Worm (Caenorhabditis elegans): ENCODE results near the gene paqr-2.
A peak's percentile ranks its signal among the peaks of the same experiment; 100 is the strongest.

paqr-2 gene

DNA sequence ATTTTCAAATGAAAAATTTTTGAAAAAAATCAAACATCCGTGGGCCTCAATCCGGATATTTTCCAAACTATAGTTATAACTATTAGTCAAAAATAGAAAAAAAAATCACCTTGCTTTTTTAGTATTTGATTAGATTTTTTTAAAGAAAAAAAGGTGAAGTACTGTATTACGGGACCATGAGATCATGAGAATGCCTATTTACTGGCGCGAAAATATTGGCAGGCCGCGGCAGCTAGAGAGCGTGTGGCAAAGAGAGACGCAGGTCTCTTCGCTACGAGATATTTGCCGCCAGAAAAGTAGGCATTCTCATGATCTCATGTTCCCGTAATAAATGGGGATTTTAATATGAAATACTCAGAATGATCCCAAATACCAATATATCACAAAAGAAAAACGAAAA, 25.3 kb upstream of the paqr-2 start:
- TF ChIP-seq ceh-91 (GFP tag; IDR thresholded peaks at IDR 0.05) (no peak), K11D2.4 (GFP tag; IDR thresholded peaks at IDR 0.05) (no peak), egl-44 (GFP tag; IDR thresholded peaks at IDR 0.05) (no peak), xnd-1 (tag; optimal IDR thresholded peaks at IDR 0.05) (no peak), chd-7 (tag; optimal IDR thresholded peaks at IDR 0.05) (no peak), hmg-1.2 (GFP tag; IDR thresholded peaks at IDR 0.05) (peak; percentile 53; the same call in 1 of the 2 replicates)

DNA sequence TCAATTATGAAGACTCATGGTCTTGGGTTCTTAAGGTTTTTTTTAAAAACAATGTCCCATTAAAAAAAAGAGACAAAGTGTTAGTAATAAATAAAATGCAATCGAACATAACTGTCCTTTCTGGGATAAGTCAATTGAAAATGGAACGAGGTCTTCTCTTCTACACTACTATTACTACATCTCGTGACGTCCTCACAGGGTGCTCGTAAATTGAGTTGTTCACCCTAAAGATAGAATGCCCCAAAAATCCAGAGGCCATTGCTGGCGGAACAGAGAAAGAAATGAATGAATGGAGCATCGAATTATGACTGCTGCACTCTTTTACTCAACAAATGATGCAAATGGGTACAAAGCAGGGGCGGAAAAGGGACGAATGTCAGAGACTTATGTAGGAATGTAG, 22.7 kb upstream of the paqr-2 start:
- TF ChIP-seq lin-26 (GFP tag; IDR thresholded peaks at IDR 0.05), result no peak
- no peak for TF ChIP-seq ztf-28 (GFP tag; IDR thresholded peaks at IDR 0.05)
- no peak for TF ChIP-seq F22D6.2 (tag; optimal IDR thresholded peaks at IDR 0.05)

DNA sequence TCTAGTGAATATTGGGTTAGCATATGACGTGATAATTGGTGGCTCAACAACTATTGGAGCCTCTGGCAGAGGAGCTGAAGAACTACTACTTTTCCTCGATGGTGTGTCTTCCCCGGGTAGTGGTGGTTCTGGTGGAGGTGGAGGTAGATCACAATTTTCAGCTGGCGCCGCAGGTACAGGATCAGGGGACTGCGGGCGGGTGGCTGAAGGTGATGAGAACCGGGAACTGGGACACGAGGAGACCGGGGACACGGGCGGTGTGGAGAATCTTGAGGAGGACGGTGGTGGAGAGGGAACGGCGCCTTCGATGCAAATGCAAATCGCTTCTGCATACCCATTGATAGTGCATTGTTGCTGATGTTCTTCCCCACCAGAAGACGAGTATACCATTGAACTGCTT, 16.0 kb upstream of the paqr-2 start:
- no peak for TF ChIP-seq aptf-3 (GFP tag; IDR thresholded peaks at IDR 0.05)
- TF ChIP-seq snpc-4 (GFP tag; optimal IDR thresholded peaks at IDR 0.05), result no peak
- TF ChIP-seq snpc-4 (tag; optimal IDR thresholded peaks at IDR 0.05), result no peak
- TF ChIP-seq sea-2 (GFP tag; IDR thresholded peaks at IDR 0.05), result 0 out of 2 replicates have a peak, but pooled peaks have one; percentile 46
- TF ChIP-seq hmg-20 (GFP tag; IDR thresholded peaks at IDR 0.05), result no peak
- TF ChIP-seq zfh-2 (GFP tag; conservative IDR thresholded peaks at IDR 0.05), result peak; percentile 78
- TF ChIP-seq nhr-27 (tag; optimal IDR thresholded peaks at IDR 0.05), result no peak
- TF ChIP-seq cebp-2 (GFP tag; IDR thresholded peaks at IDR 0.05), result no peak
- no peak for TF ChIP-seq F52B5.7 (tag; optimal IDR thresholded peaks at IDR 0.05)
- TF ChIP-seq egrh-3 (GFP tag; IDR thresholded peaks at IDR 0.05), result peak; percentile 64

DNA sequence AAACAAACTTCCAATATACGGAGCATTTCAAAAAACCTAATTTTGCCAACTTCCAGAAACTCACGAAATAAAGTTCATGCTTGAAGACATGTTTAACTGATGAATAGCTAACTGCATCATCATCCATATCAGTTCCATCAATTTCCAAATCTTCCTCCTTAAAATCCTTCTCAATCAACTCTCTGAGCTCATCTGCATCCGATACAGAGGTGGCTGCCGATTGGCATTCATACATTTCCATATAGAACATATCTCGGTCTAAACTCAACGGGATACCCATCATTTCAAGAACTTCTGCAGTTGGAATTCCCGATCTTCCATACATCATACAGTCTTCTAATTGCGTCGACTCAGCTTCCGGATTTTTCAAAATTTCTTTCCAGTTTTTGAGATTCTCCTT, 9.6 kb upstream of the paqr-2 start:
- no peak for TF ChIP-seq Y53G8AR.9 (GFP tag; conservative IDR thresholded peaks at IDR 0.05)
- TF ChIP-seq ama-1 (optimal IDR thresholded peaks at IDR 0.05), result no peak
- no peak for TF ChIP-seq ama-1 (GFP tag; optimal IDR thresholded peaks at IDR 0.05)
- no peak for TF ChIP-seq hlh-26 (GFP tag; conservative IDR thresholded peaks at IDR 0.05)
- no peak for TF ChIP-seq madf-8 (GFP tag; conservative IDR thresholded peaks at IDR 0.05)
- TF ChIP-seq F39B2.1 (GFP tag; IDR thresholded peaks at IDR 0.05), result no peak

DNA sequence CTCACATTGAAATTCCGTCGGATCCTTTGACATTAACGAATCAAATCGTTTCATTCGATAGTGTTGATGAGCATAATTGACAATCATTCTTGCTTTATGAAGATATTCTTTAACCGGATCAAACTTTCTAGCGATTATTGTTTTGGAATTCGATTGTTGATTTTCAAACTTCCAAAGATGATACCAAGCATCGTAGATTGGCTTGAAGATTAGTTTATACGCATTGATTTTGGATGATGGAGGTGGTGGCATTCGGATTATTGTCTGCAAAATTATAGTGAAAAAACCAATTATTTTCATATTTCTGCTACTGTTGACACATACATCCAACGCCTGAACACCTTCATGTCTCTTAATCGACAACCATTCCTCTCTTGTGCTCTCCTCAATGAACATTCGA, 8.4 kb upstream of the paqr-2 start:
- TF ChIP-seq him-1 (tag; optimal IDR thresholded peaks at IDR 0.05) (no peak), T07F8.4 (tag; optimal IDR thresholded peaks at IDR 0.05) (no peak), Y53G8AR.9 (GFP tag; conservative IDR thresholded peaks at IDR 0.05) (no peak), nhr-80 (tag; optimal IDR thresholded peaks at IDR 0.05) (no peak), aptf-2 (GFP tag; conservative IDR thresholded peaks at IDR 0.05) (no peak), hrde-1 (tag; optimal IDR thresholded peaks at IDR 0.05; ENCODE audit: borderline replicate concordance) (no peak), ztf-6 (GFP tag; IDR thresholded peaks at IDR 0.05) (no peak), let-607 (tag; optimal IDR thresholded peaks at IDR 0.05) (no peak), ama-1 (optimal IDR thresholded peaks at IDR 0.05) (no peak), ama-1 (GFP tag; optimal IDR thresholded peaks at IDR 0.05) (no peak), Y95B8A.8 (GFP tag; IDR thresholded peaks at IDR 0.05) (no peak), lin-54 (GFP tag; optimal IDR thresholded peaks at IDR 0.05) (no peak), F10E7.11 (tag; optimal IDR thresholded peaks at IDR 0.05) (no peak), ceh-40 (GFP tag; IDR thresholded peaks at IDR 0.05) (no peak), repo-1 (tag; optimal IDR thresholded peaks at IDR 0.05) (no peak), fkh-3 (tag; optimal IDR thresholded peaks at IDR 0.05) (no peak)
